Worm (Caenorhabditis elegans): Measurements from ENCODE around the gene F59C12.3.

The F59C12.3 gene

DNA sequence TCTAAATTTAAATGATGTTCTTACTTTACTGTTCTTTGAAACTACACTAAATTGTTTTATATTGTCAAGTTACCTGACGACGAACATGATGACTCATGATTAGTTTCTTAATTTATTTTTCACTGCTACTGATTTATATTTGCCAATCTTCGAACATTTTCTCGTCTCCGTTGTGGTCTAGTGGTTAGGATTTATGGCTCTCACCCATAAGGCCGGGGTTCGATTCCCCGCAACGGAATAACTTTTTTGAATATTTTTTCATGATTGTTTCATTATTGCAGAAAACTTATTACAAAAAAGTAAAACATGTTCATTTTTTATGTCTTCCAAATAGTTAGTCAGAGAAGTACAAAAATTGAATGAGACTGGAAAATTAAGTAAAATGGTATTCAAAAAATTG lies 50.5 kb downstream of the F59C12.3 start:
- TF ChIP-seq gmeb-1 (tag; optimal IDR thresholded peaks at IDR 0.05) (no peak), elt-1 (tag; optimal IDR thresholded peaks at IDR 0.05) (no peak), fos-1 (tag; optimal IDR thresholded peaks at IDR 0.05) (peak; percentile 82), sem-4 (tag; optimal IDR thresholded peaks at IDR 0.05) (peak; percentile 3), ceh-16 (tag; optimal IDR thresholded peaks at IDR 0.05) (no peak), elt-3 (tag; optimal IDR thresholded peaks at IDR 0.05) (no peak), nhr-25 (tag; optimal IDR thresholded peaks at IDR 0.05) (peak; percentile 5), lsy-2 (tag; optimal IDR thresholded peaks at IDR 0.05) (peak in 1 of 2 experiments; percentile 39), mbf-1 (tag; optimal IDR thresholded peaks at IDR 0.05) (no peak), crh-2 (tag; optimal IDR thresholded peaks at IDR 0.05) (peak; percentile 59), nhr-237 (tag; optimal IDR thresholded peaks at IDR 0.05) (no peak), nhr-6 (tag; optimal IDR thresholded peaks at IDR 0.05) (no peak), nhr-23 (tag; optimal IDR thresholded peaks at IDR 0.05) (no peak), sma-3 (GFP tag; optimal IDR thresholded peaks at IDR 0.05) (peak; percentile 72), skn-1 (tag; optimal IDR thresholded peaks at IDR 0.05) (no peak), egl-27 (tag; optimal IDR thresholded peaks at IDR 0.05) (peak; percentile 29), unc-39 (tag; optimal IDR thresholded peaks at IDR 0.05) (no peak), unc-55 (GFP tag; optimal IDR thresholded peaks at IDR 0.05) (peak; percentile 10), nhr-129 (tag; optimal IDR thresholded peaks at IDR 0.05) (no peak), sma-9 (GFP tag; optimal IDR thresholded peaks at IDR 0.05) (peak; percentile 55), sma-9 (tag; optimal IDR thresholded peaks at IDR 0.05) (no peak), ztf-1 (GFP tag; conservative IDR thresholded peaks at IDR 0.05) (no peak), blmp-1 (tag; optimal IDR thresholded peaks at IDR 0.05; ENCODE audit: insufficient read depth) (no peak), lin-11 (tag; optimal IDR thresholded peaks at IDR 0.05) (no peak), C34F6.9 (tag; optimal IDR thresholded peaks at IDR 0.05) (peak; percentile 28), ceh-82 (tag; optimal IDR thresholded peaks at IDR 0.05) (no peak), aly-2 (tag; optimal IDR thresholded peaks at IDR 0.05) (no peak), ztf-4 (tag; optimal IDR thresholded peaks at IDR 0.05) (no peak), nhr-11 (tag; optimal IDR thresholded peaks at IDR 0.05) (no peak), mab-5 (tag; optimal IDR thresholded peaks at IDR 0.05) (no peak), Y55F3AM.14 (GFP tag; optimal IDR thresholded peaks at IDR 0.05) (no peak), lin-39 (tag; optimal IDR thresholded peaks at IDR 0.05) (no peak), alr-1 (tag; optimal IDR thresholded peaks at IDR 0.05) (no peak), ama-1 (optimal IDR thresholded peaks at IDR 0.05) (no peak), dmd-4 (tag; optimal IDR thresholded peaks at IDR 0.05) (no peak), nhr-77 (tag; optimal IDR thresholded peaks at IDR 0.05) (no peak), nhr-21 (tag; optimal IDR thresholded peaks at IDR 0.05) (peak; percentile 19), nhr-12 (tag; optimal IDR thresholded peaks at IDR 0.05) (no peak), lin-13 (GFP tag; optimal IDR thresholded peaks at IDR 0.05) (no peak), ztf-11 (tag; optimal IDR thresholded peaks at IDR 0.05) (no peak), unc-62 (GFP tag; optimal IDR thresholded peaks at IDR 0.05) (no peak), mdl-1 (tag; optimal IDR thresholded peaks at IDR 0.05) (no peak)

DNA sequence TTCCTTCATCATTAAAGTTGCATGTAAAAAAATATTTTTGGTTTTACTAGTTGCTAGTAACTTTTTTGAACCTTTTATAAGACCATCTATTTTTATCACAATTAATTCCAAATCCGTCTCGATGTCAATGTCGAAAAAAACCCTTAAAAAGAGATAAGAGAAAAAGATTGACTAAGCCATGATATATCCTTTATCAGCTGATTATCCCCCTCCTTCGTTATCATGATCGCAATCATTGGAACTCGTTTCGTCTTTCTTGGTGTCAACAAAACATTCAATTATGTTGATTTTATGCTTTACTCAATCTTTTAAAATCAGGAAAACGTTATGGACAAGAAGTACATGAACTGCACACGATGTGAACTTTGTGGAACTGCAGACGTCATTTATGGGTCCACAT lies 51.2 kb downstream of the F59C12.3 start, which contains the start of gene K08B5.1:
TSS of gene K08B5.1 (plus strand) at position 318 of the 400 bp plus-strand sequence.
- TF ChIP-seq elt-3 (tag; optimal IDR thresholded peaks at IDR 0.05): no peak
- TF ChIP-seq sma-9 (GFP tag; optimal IDR thresholded peaks at IDR 0.05): peak; percentile 25
- no peak for TF ChIP-seq sma-9 (tag; optimal IDR thresholded peaks at IDR 0.05)
- TF ChIP-seq nhr-21 (tag; optimal IDR thresholded peaks at IDR 0.05): peak; percentile 18

DNA sequence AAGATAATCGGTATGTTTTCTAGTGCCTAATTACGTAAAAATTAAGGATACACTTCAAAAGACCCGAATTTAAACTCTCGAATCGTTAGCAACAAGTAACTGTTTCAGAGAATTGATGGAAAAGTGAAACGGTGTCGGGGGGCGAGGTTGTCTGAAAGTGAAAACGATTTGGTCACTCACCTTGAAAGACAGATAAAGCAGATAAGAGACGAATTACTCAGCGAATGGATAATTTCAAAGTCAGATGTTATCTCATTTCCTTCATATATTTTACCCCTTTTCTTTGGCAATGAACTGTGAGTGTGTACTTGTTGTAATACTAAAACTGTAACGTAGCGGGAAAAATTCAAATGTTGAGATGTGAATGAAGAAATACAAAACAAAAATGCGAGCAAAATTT lies 53.6 kb downstream of the F59C12.3 start:
- no peak for TF ChIP-seq zag-1 (tag; optimal IDR thresholded peaks at IDR 0.05)
- peak; percentile 70 for TF ChIP-seq sma-9 (GFP tag; optimal IDR thresholded peaks at IDR 0.05)
- no peak for TF ChIP-seq sma-9 (tag; optimal IDR thresholded peaks at IDR 0.05)
- peak; percentile 9 for TF ChIP-seq sma-3 (GFP tag; optimal IDR thresholded peaks at IDR 0.05)
- peak; percentile 86 for TF ChIP-seq ceh-16 (tag; optimal IDR thresholded peaks at IDR 0.05)
- peak; percentile 76 for TF ChIP-seq nhr-25 (tag; optimal IDR thresholded peaks at IDR 0.05)
- peak; percentile 99 for TF ChIP-seq blmp-1 (tag; optimal IDR thresholded peaks at IDR 0.05; ENCODE audit: insufficient read depth)
- peak; percentile 83 for TF ChIP-seq elt-1 (tag; optimal IDR thresholded peaks at IDR 0.05)
- no peak for TF ChIP-seq ztf-1 (GFP tag; conservative IDR thresholded peaks at IDR 0.05)

Data from whole organism, L2 larva.